Worm (Caenorhabditis elegans) whole organism, late embryonic: ENCODE measurements around the gene npr-2.
"Not testable (repeated sequence)": the region's sequence is repeated elsewhere in the genome, so short reads cannot be mapped to it uniquely, and the experiment has no call there.

Experiments used
- C08G9.2 ChIP-seq: sonication (generic microtip); optimal IDR thresholded peaks from 2 replicates; lab custom pipeline; 2016; ENCODE audit warnings: mild to moderate bottlenecking, missing genetic modification characterization, moderate library complexity, missing compliant biosample characterization
- F13H6.1 ChIP-seq: sonication (generic microtip); optimal IDR thresholded peaks from 2 replicates; lab custom pipeline; 2016; ENCODE audit warnings: missing genetic modification characterization, missing compliant biosample characterization
- K09A11.1 ChIP-seq: sonication (generic microtip); optimal IDR thresholded peaks from 2 replicates; lab custom pipeline; 2017; ENCODE audit warnings: antibody characterized with exemption, mild to moderate bottlenecking, missing genetic modification characterization, missing compliant biosample characterization; ENCODE audit not compliant: insufficient read depth
- Y22D7AL.16 ChIP-seq: sonication (generic microtip); optimal IDR thresholded peaks from 2 replicates; lab custom pipeline; 2016; ENCODE audit warnings: missing genetic modification characterization, missing compliant biosample characterization
- ama-1 ChIP-seq: fragments of 150-350 bp; optimal IDR thresholded peaks from 2 replicates; lab custom pipeline; 2014
- ceh-14 ChIP-seq: sonication (generic microtip); optimal IDR thresholded peaks from 2 replicates; lab custom pipeline; 2016; ENCODE audit warnings: missing genotype, missing genetic modification characterization, missing compliant biosample characterization
- ceh-18 ChIP-seq: sonication (generic microtip); optimal IDR thresholded peaks from 2 replicates; lab custom pipeline; 2016; ENCODE audit warnings: missing genetic modification characterization, missing compliant biosample characterization
- ceh-22 ChIP-seq: sonication (generic microtip); optimal IDR thresholded peaks from 2 replicates; lab custom pipeline; 2017; ENCODE audit warnings: missing biosample characterization, missing genetic modification characterization
- ceh-30 ChIP-seq: fragments of 150-350 bp; optimal IDR thresholded peaks from 2 replicates; lab custom pipeline; 2014; ENCODE audit warnings: missing biosample characterization, missing genetic modification characterization
- che-1 ChIP-seq: sonication (generic microtip); optimal IDR thresholded peaks from 2 replicates; lab custom pipeline; 2016; ENCODE audit warnings: mild to moderate bottlenecking, missing genetic modification characterization, missing compliant biosample characterization
- dmd-4 ChIP-seq: sonication (generic microtip); optimal IDR thresholded peaks from 2 replicates; lab custom pipeline; 2016; ENCODE audit warnings: borderline replicate concordance, missing genetic modification characterization, missing compliant biosample characterization
- dve-1 ChIP-seq: sonication (generic microtip); optimal IDR thresholded peaks from 2 replicates; lab custom pipeline; 2017; ENCODE audit warnings: antibody characterized with exemption, mild to moderate bottlenecking, missing genetic modification characterization, missing compliant biosample characterization
- elt-2 ChIP-seq: sonication (generic microtip); optimal IDR thresholded peaks from 2 replicates; lab custom pipeline; 2016; ENCODE audit warnings: missing genetic modification reagents, missing genetic modification characterization, missing compliant biosample characterization
- elt-4 ChIP-seq: sonication (generic microtip); optimal IDR thresholded peaks from 2 replicates; lab custom pipeline; 2016; ENCODE audit warnings: missing genetic modification characterization, missing compliant biosample characterization
- gmeb-2 ChIP-seq: sonication (generic microtip); optimal IDR thresholded peaks from 2 replicates; lab custom pipeline; 2016; ENCODE audit warnings: missing genetic modification characterization, inconsistent platforms, missing compliant biosample characterization
- hlh-13 ChIP-seq: fragments of 200-800 bp; sonication (Bioruptor generic); optimal IDR thresholded peaks from 2 replicates; lab custom pipeline; 2018; ENCODE audit warnings: mild to moderate bottlenecking, missing genetic modification characterization, missing compliant biosample characterization
- hlh-6 ChIP-seq: sonication (generic microtip); optimal IDR thresholded peaks from 2 replicates; lab custom pipeline; 2016; ENCODE audit warnings: missing genotype, missing genetic modification characterization, missing compliant biosample characterization
- hlh-8 ChIP-seq: sonication (generic microtip); optimal IDR thresholded peaks from 2 replicates; lab custom pipeline; 2016; ENCODE audit warnings: missing genotype, missing genetic modification characterization, missing compliant biosample characterization
- lim-6 ChIP-seq: sonication (generic microtip); optimal IDR thresholded peaks from 2 replicates; lab custom pipeline; 2016; ENCODE audit warnings: missing genetic modification characterization, missing compliant biosample characterization
- madf-2 ChIP-seq: sonication (generic microtip); optimal IDR thresholded peaks from 2 replicates; lab custom pipeline; 2017; ENCODE audit warnings: missing genetic modification characterization, missing compliant biosample characterization
- pag-3 ChIP-seq: sonication (generic microtip); optimal IDR thresholded peaks from 2 replicates; lab custom pipeline; 2016; ENCODE audit warnings: missing compliant biosample characterization, missing genetic modification characterization, borderline replicate concordance
- pha-4 ChIP-seq: fragments of 150-350 bp; optimal IDR thresholded peaks from 2 replicates; lab custom pipeline; 2018; ENCODE audit warnings: missing biosample characterization, missing genetic modification reagents, missing genetic modification characterization
- pros-1 ChIP-seq: fragments of 150-350 bp; optimal IDR thresholded peaks from 2 replicates; lab custom pipeline; 2014; ENCODE audit warnings: missing biosample characterization, missing genetic modification reagents, missing genetic modification characterization
- ref-2 ChIP-seq: sonication (generic microtip); optimal IDR thresholded peaks from 2 replicates; lab custom pipeline; 2016; ENCODE audit warnings: missing genetic modification characterization, missing compliant biosample characterization
- sdc-2 ChIP-seq: sonication (generic microtip); optimal IDR thresholded peaks from 2 replicates; lab custom pipeline; 2016; ENCODE audit warnings: missing genotype, missing genetic modification characterization, missing compliant biosample characterization
- syd-9 ChIP-seq: sonication (generic microtip); optimal IDR thresholded peaks from 2 replicates; lab custom pipeline; 2016; ENCODE audit warnings: mild to moderate bottlenecking, missing genetic modification characterization, moderate library complexity, missing compliant biosample characterization
- tbx-2 ChIP-seq: sonication (generic microtip); optimal IDR thresholded peaks from 2 replicates; lab custom pipeline; 2016; ENCODE audit warnings: missing genetic modification characterization, missing compliant biosample characterization
- tbx-7 ChIP-seq: sonication (generic microtip); optimal IDR thresholded peaks from 2 replicates; lab custom pipeline; 2016; ENCODE audit warnings: missing genotype, missing genetic modification characterization, missing compliant biosample characterization
- ttx-3 ChIP-seq: sonication (generic microtip); optimal IDR thresholded peaks from 2 replicates; lab custom pipeline; 2016; ENCODE audit warnings: missing genetic modification reagents, missing genetic modification characterization, missing compliant biosample characterization
- unc-42 ChIP-seq: sonication (generic microtip); optimal IDR thresholded peaks from 2 replicates; lab custom pipeline; 2016; ENCODE audit warnings: missing genotype, missing genetic modification characterization, missing compliant biosample characterization
- unc-55 ChIP-seq: sonication (generic microtip); optimal IDR thresholded peaks from 2 replicates; lab custom pipeline; 2017; ENCODE audit warnings: missing biosample characterization, missing genetic modification reagents, missing genetic modification characterization
- unc-86 ChIP-seq: sonication (generic microtip); optimal IDR thresholded peaks from 2 replicates; lab custom pipeline; 2016; ENCODE audit warnings: missing genetic modification characterization, missing compliant biosample characterization
- zip-5 ChIP-seq: sonication (generic microtip); optimal IDR thresholded peaks from 2 replicates; lab custom pipeline; 2016; ENCODE audit warnings: missing genetic modification characterization, missing compliant biosample characterization
- ztf-16 ChIP-seq: sonication (generic microtip); optimal IDR thresholded peaks from 2 replicates; lab custom pipeline; 2017; ENCODE audit warnings: missing genetic modification characterization, missing compliant biosample characterization

The npr-2 gene

DNA sequence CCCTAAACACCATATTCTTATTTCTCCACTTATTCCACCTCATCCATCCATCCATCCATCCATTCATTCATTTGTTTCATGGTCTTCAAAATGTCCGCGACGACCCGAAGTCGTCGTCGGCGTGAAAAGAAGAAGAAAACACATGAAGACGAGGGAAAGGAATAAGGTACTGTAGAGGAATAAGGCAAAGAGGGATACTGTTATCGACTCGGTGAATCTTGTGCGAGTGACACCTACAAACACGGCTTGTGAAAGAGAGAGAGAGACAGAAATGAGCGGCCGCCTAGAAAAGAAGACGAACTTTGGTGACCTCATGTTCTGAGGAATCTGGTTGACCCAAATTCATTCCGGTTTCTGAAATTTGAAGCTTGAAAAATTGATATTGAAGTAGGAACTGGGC, 29.2 kb upstream of the npr-2 start:
- TF ChIP-seq K09A11.1 (no peak), ref-2 (tag; lab: Kevin White, UChicago) (no peak), syd-9 (tag; lab: Kevin White, UChicago) (no peak), Y22D7AL.16 (no peak), F13H6.1 (tag; lab: Kevin White, UChicago) (no peak), ceh-30 (tag; lab: Kevin White, UChicago) (no peak)

DNA sequence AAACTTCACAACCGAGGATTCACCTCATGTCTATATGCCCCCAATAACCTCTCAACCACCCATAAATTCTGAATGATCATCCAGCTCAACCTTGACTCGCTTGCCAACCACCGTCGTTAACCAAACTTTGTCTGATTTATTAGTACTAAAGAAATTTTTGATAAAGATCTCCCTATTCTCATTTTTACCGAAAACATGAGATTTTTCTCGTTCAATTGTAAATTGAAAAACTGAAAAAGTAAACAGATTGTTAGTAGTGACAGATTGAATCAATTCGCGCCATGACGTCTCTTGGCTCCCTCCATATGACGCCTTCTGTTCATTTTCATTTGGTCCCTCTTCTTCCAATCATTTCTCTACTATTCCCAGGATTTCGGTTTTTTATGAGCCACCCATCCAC, 28.0 kb upstream of the npr-2 start:
- TF ChIP-seq Y22D7AL.16 (no peak), che-1 (tag; lab: Kevin White, UChicago) (no peak), dve-1 (tag; lab: Kevin White, UChicago) (no peak), sdc-2 (tag; lab: Kevin White, UChicago) (no peak), gmeb-2 (tag; lab: Kevin White, UChicago) (no peak), ama-1 (lab: Kevin White, UChicago) (no peak), zip-5 (tag; lab: Kevin White, UChicago) (no peak), tbx-7 (tag; lab: Kevin White, UChicago) (no peak), ceh-18 (tag; lab: Kevin White, UChicago) (no peak), hlh-6 (tag; lab: Kevin White, UChicago) (no peak), pros-1 (tag; lab: Kevin White, UChicago) (no peak), dmd-4 (no peak)

DNA sequence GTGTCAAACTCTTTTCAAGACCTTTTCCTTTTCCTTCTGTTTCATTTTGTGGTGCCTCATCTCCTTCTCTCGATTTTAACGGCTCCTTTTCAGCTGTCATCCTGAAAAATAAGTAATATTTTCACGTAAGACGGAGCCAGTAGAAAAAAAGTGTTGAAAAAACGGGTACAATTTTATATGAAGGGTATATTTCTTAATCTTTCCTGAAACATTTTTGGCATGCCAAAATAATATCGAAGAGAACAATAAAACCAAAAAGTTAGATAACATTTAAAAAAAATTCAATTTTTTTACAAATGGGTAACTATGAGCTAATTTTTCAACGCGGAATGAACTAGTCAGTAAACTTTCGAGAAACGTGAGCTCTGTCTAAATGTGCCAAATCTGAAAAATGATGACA, 21.7 kb upstream of the npr-2 start, which contains the start of gene aat-1:
TSS of gene aat-1 (minus strand) at position 101 of the 400 bp plus-strand sequence.
- TF ChIP-seq hlh-13 (no peak), unc-55 (GFP tag; lab: Kevin White, UChicago) (no peak), C08G9.2 (tag; lab: Kevin White, UChicago) (no peak), pha-4 (tag; lab: Kevin White, UChicago) (no peak), elt-4 (tag; lab: Kevin White, UChicago) (no peak), pag-3 (tag; lab: Kevin White, UChicago) (no peak), madf-2 (tag; lab: Kevin White, UChicago) (no peak), ceh-18 (tag; lab: Kevin White, UChicago) (no peak), ceh-22 (tag; lab: Kevin White, UChicago) (no peak), ttx-3 (no peak), hlh-8 (tag; lab: Kevin White, UChicago) (no peak), lim-6 (tag; lab: Kevin White, UChicago) (no peak), ztf-16 (tag; lab: Kevin White, UChicago) (no peak), tbx-2 (tag; lab: Kevin White, UChicago) (no peak), gmeb-2 (tag; lab: Kevin White, UChicago) (no peak), Y22D7AL.16 (no peak), unc-42 (no peak), syd-9 (tag; lab: Kevin White, UChicago) (no peak), unc-86 (tag; lab: Kevin White, UChicago) (no peak)

DNA sequence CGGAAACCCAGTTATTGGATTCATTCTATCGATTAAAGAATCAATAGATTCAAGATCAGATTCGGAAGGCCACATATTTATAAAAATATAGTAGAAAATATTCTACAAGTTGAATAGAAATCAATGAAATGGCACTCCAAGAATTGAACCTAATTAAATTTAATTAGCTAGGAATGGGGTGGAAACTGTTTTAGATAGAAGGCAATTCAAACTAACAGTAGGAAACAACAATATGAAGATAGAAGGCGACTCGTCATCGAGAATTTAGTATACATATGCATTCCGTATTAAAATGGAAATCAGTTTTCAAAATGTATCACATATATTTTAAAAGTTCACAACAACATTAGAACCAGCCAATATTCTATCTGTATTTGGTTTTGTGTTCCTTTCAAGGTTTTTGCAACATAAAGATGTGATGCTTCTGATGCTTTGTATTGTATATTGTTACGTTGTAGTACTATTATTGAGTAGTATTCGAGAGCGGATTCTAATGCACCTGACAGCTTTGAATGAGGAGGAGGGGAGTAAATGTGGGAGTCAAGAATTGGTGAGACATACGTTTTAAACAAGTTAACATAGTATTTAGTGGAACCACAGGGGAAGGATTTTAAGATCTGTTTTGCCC, 16.0 kb upstream of the npr-2 start, which contains the start of the genes F27C8.3 and F27C8.2:
TSS of gene F27C8.3 (minus strand) at position 101 of the 628 bp plus-strand sequence.
TSS of gene F27C8.2 (plus strand) at position 578 of the 628 bp plus-strand sequence.
- TF ChIP-seq ceh-14, ztf-16, hlh-8 (tag; lab: Kevin White, UChicago): not testable (repeated sequence)
- TF ChIP-seq, all 69 proteins: peak for 0; not testable (repeated sequence) for 69

DNA sequence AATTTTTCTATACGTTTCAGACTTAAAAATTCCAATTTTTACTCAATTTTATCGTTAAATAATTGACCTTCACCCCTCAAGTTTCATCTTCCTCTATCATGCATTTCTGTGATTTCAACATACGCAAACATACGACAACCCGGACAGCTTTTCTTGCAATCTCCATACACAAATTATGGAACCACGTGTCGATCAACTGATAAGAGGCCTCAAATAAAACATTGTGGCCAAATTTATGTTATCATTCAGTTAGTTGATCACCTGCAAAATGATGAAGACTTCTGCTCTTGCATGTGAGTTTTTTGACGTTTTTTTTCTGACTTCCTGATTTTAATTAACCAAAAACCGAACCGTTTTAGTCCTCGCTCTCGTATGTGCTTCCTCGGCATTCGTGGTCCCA, 13.5 kb upstream of the npr-2 start, which contains the start of gene spp-18:
TSS of gene spp-18 (plus strand) at position 257 of the 400 bp plus-strand sequence.
- no peak for TF ChIP-seq hlh-6 (tag; lab: Kevin White, UChicago)
- peak; percentile 27 for TF ChIP-seq elt-2
